Fruit fly (Drosophila melanogaster): ENCODE results near the gene CG5861.

DNA sequence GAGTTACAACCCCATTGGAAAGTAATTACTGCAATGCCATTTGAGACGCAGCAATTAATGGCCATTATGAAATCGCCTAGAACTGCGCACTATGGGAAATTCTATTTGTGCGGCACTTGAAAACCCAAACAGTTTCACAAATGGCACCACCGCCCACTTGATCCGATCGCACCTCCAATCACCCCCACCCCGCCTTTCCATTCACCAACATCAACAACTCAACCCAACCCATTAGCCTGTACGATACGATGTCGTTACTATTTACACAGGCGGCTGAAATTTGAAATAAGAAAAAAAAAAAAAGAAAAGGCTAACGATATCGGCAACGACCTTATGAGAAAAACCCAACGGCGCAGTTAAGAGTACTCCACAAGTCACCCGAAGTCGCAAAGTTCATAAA lies 10.0 kb upstream of the CG5861 start:
- no peak for TF ChIP-seq CG8478 (optimal IDR thresholded peaks at IDR 0.05)
- TF ChIP-seq CTCF (optimal IDR thresholded peaks at IDR 0.05): no peak

Data from S2 (cell line).